Worm (Caenorhabditis elegans): ENCODE measurements around the gene F55A11.7.

DNA sequence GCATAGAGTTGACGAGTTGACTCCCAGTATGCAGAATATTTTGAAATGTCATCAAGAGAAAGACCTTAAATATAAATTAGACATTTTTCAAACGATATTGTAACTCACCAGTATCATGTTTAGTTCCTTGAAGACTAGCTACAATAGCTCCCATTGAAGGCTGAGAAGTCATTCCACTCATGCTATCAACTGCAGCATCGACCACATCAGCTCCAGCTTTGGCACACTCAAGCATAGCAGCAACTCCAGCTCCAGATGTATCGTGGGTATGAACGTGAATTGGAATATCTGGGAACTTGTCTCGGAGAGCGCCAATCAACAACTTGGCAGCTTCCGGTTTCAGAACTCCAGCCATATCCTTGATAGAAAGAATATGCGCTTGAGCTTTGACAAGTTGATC lies 32.2 kb upstream of the F55A11.7 start:
- TF ChIP-seq ztf-29 (GFP tag; IDR thresholded peaks at IDR 0.05) = no peak
- no peak for TF ChIP-seq flt-1 (GFP tag; IDR thresholded peaks at IDR 0.05)
- no peak for TF ChIP-seq ref-1 (GFP tag; conservative IDR thresholded peaks at IDR 0.05)
- no peak for TF ChIP-seq klf-2 (GFP tag; conservative IDR thresholded peaks at IDR 0.05)
- no peak for TF ChIP-seq T22C8.4 (GFP tag; IDR thresholded peaks at IDR 0.05)
- TF ChIP-seq med-1 (GFP tag; optimal IDR thresholded peaks at IDR 0.05; ENCODE audit: insufficient read depth) = no peak
